Fruit fly (Drosophila melanogaster) whole organism, embryonic: ENCODE data around the gene CG34348.

Experiments used
- CG11695 ChIP-seq: fragments of 200-800 bp; sonication (Bioruptor generic); IDR thresholded peaks from 3 replicates; pipeline ENCODE4 v1.3.6; 2022; ENCODE audit warnings: missing biosample characterization, missing genetic modification characterization
- CG13296 ChIP-seq: fragments of 200-800 bp; sonication (Bioruptor generic); optimal IDR thresholded peaks from 3 replicates; lab custom pipeline; 2018; ENCODE audit warnings: missing biosample characterization, mild to moderate bottlenecking, missing genetic modification characterization
- CG13624 ChIP-seq: fragments of 200-800 bp; sonication (Bioruptor generic); optimal IDR thresholded peaks from 2 replicates; lab custom pipeline; 2016; ENCODE audit warnings: missing biosample characterization, missing genetic modification characterization
- CG14667 ChIP-seq: fragments of 200-800 bp; sonication (Bioruptor generic); IDR thresholded peaks from 2 replicates; pipeline ENCODE4 v1.3.6; 2022; ENCODE audit warnings: missing biosample characterization, missing genetic modification characterization
- CG15479 ChIP-seq: fragments of 200-800 bp; sonication (Bioruptor generic); optimal IDR thresholded peaks from 3 replicates; lab custom pipeline; 2019; ENCODE audit warnings: missing biosample characterization, mild to moderate bottlenecking, missing genetic modification characterization, moderate library complexity
- CG17328 ChIP-seq: fragments of 200-800 bp; sonication (Bioruptor generic); IDR thresholded peaks from 2 replicates; pipeline ENCODE4 v1.3.6; 2022; ENCODE audit warnings: missing biosample characterization, missing genetic modification characterization
- CG1832 ChIP-seq: fragments of 200-800 bp; sonication (Bioruptor generic); optimal IDR thresholded peaks from 2 replicates; lab custom pipeline; 2017; ENCODE audit warnings: missing biosample characterization, mild to moderate bottlenecking, missing genetic modification characterization, inconsistent platforms
- CG18764 ChIP-seq: fragments of 200-800 bp; sonication (Bioruptor generic); optimal IDR thresholded peaks from 3 replicates; lab custom pipeline; 2016; ENCODE audit warnings: missing biosample characterization, missing genetic modification characterization
- CG2202 ChIP-seq: fragments of 200-800 bp; sonication (Bioruptor generic); optimal IDR thresholded peaks from 2 replicates; lab custom pipeline; 2018; ENCODE audit warnings: missing biosample characterization, mild to moderate bottlenecking, missing genetic modification characterization
- CG3281 ChIP-seq: fragments of 200-800 bp; sonication (Bioruptor generic); optimal IDR thresholded peaks from 3 replicates; lab custom pipeline; 2017; ENCODE audit warnings: missing biosample characterization, mild to moderate bottlenecking, missing genetic modification characterization
- CG3847 ChIP-seq: fragments of 200-800 bp; sonication (Bioruptor generic); IDR thresholded peaks from 2 replicates; pipeline ENCODE4 v1.3.6; 2022; ENCODE audit warnings: missing biosample characterization, missing genetic modification characterization
- CG4360 ChIP-seq: fragments of 200-800 bp; sonication (Bioruptor generic); IDR thresholded peaks from 2 replicates; pipeline ENCODE4 v1.3.6; 2022; ENCODE audit warnings: missing biosample characterization, missing genetic modification characterization
- CG4730 ChIP-seq: fragments of 200-800 bp; sonication (Bioruptor generic); IDR thresholded peaks from 2 replicates; pipeline ENCODE4 v1.3.6; 2022; ENCODE audit warnings: missing biosample characterization, missing genetic modification characterization
- CG5245 ChIP-seq: fragments of 200-800 bp; sonication (Bioruptor generic); optimal IDR thresholded peaks from 3 replicates; lab custom pipeline; 2016; ENCODE audit warnings: missing biosample characterization, missing genetic modification characterization
- CG5953 ChIP-seq: fragments of 200-800 bp; sonication (Bioruptor generic); IDR thresholded peaks from 2 replicates; pipeline ENCODE4 v1.3.6; 2022; ENCODE audit warnings: missing biosample characterization, missing genetic modification characterization
- CG6791 ChIP-seq: fragments of 200-800 bp; sonication (Bioruptor generic); IDR thresholded peaks from 3 replicates; pipeline ENCODE4 v1.3.6; 2022; ENCODE audit warnings: missing biosample characterization, missing genetic modification characterization; ENCODE audit not compliant: partially characterized antibody
- CG7271 ChIP-seq: fragments of 200-800 bp; sonication (Bioruptor generic); optimal IDR thresholded peaks from 2 replicates; lab custom pipeline; 2018; ENCODE audit warnings: missing biosample characterization, mild to moderate bottlenecking, missing genetic modification characterization, moderate library complexity
- CG8281 ChIP-seq: fragments of 200-800 bp; sonication (Bioruptor generic); optimal IDR thresholded peaks from 2 replicates; lab custom pipeline; 2018; ENCODE audit warnings: missing biosample characterization, mild to moderate bottlenecking, missing genetic modification characterization, moderate library complexity
- CG8478 ChIP-seq: fragments of >200 bp; optimal IDR thresholded peaks from 2 replicates; lab custom pipeline; 2018
- CrebB ChIP-seq: fragments of 200-800 bp; sonication (Bioruptor generic); optimal IDR thresholded peaks from 3 replicates; lab custom pipeline; 2018; ENCODE audit warnings: missing biosample characterization, mild to moderate bottlenecking, missing genetic modification characterization
- Dfd ChIP-seq, 2 experiments: fragments of >200 bp; optimal IDR thresholded peaks; 2 replicates each; lab custom pipeline; 2017; ENCODE audit warnings: missing biosample characterization in 2 of 2, missing genetic modification characterization in 2 of 2
- Drgx ChIP-seq: fragments of 200-800 bp; sonication (Bioruptor generic); IDR thresholded peaks from 2 replicates; pipeline ENCODE4 v1.3.6; 2022; ENCODE audit warnings: missing biosample characterization, missing genetic modification characterization
- Ets97D ChIP-seq: fragments of 200-800 bp; sonication (Bioruptor generic); optimal IDR thresholded peaks from 3 replicates; lab custom pipeline; 2016; ENCODE audit warnings: missing biosample characterization, missing genetic modification characterization
- GATAe ChIP-seq: fragments of 200-800 bp; sonication (Bioruptor generic); conservative IDR thresholded peaks from 2 replicates; pipeline ENCODE4 v1.3.6; 2022; ENCODE audit warnings: missing biosample characterization, missing genetic modification characterization
- Neu2 ChIP-seq: fragments of 200-800 bp; sonication (Bioruptor generic); optimal IDR thresholded peaks from 3 replicates; lab custom pipeline; 2016; ENCODE audit warnings: missing biosample characterization, missing genetic modification characterization, borderline replicate concordance
- NfI ChIP-seq: fragments of 200-800 bp; sonication (Bioruptor generic); optimal IDR thresholded peaks from 3 replicates; lab custom pipeline; 2018; ENCODE audit warnings: missing biosample characterization, mild to moderate bottlenecking, missing genetic modification characterization, moderate library complexity
- Sox102F ChIP-seq: fragments of 200-800 bp; sonication (Bioruptor generic); optimal IDR thresholded peaks from 2 replicates; lab custom pipeline; 2018; ENCODE audit warnings: missing biosample characterization, mild to moderate bottlenecking, missing genetic modification characterization, moderate library complexity
- Xbp1 ChIP-seq: fragments of 200-800 bp; sonication (Bioruptor generic); optimal IDR thresholded peaks from 3 replicates; lab custom pipeline; 2016; ENCODE audit warnings: missing biosample characterization, mild to moderate bottlenecking, missing genetic modification characterization
- ab ChIP-seq: fragments of 200-800 bp; sonication (Bioruptor generic); optimal IDR thresholded peaks from 2 replicates; lab custom pipeline; 2016; ENCODE audit warnings: missing biosample characterization, missing genetic modification characterization
- amos ChIP-seq: fragments of 200-800 bp; sonication (Bioruptor generic); IDR thresholded peaks from 2 replicates; pipeline ENCODE4 v1.3.6; 2022; ENCODE audit warnings: missing biosample characterization, missing genetic modification characterization; ENCODE audit not compliant: partially characterized antibody
- ash1 ChIP-seq: fragments of 200-800 bp; sonication (Bioruptor generic); optimal IDR thresholded peaks from 2 replicates; lab custom pipeline; 2018; ENCODE audit warnings: missing biosample characterization, mild to moderate bottlenecking, missing genetic modification characterization
- bab2 ChIP-seq: fragments of 200-800 bp; sonication (Bioruptor generic); optimal IDR thresholded peaks from 2 replicates; lab custom pipeline; 2016; ENCODE audit warnings: missing biosample characterization, missing genetic modification characterization
- cato ChIP-seq: fragments of 200-800 bp; sonication (Bioruptor generic); optimal IDR thresholded peaks from 2 replicates; lab custom pipeline; 2016; ENCODE audit warnings: missing biosample characterization, missing genetic modification characterization, borderline replicate concordance
- ci ChIP-seq: fragments of 200-800 bp; sonication (Bioruptor generic); IDR thresholded peaks from 3 replicates; pipeline ENCODE4 v1.3.6; 2022; ENCODE audit warnings: missing biosample characterization, missing genetic modification characterization
- cwo ChIP-seq: fragments of 200-800 bp; sonication (Bioruptor generic); optimal IDR thresholded peaks from 3 replicates; lab custom pipeline; 2017; ENCODE audit warnings: missing biosample characterization, missing genetic modification characterization, mild to moderate bottlenecking, moderate library complexity, missing genetic modification reagents
- esg ChIP-seq: fragments of 200-800 bp; sonication (Bioruptor generic); conservative IDR thresholded peaks from 2 replicates; pipeline ENCODE4 v1.3.6; 2022; ENCODE audit warnings: missing biosample characterization, missing genetic modification characterization
- fru ChIP-seq: fragments of >200 bp; optimal IDR thresholded peaks from 2 replicates; lab custom pipeline; 2017
- gem ChIP-seq: fragments of 200-800 bp; sonication (Bioruptor generic); optimal IDR thresholded peaks from 2 replicates; lab custom pipeline; 2019; ENCODE audit warnings: missing biosample characterization, mild to moderate bottlenecking, missing genetic modification characterization, moderate library complexity
- ind ChIP-seq: fragments of 200-800 bp; sonication (Bioruptor generic); optimal IDR thresholded peaks from 3 replicates; lab custom pipeline; 2016; ENCODE audit warnings: missing biosample characterization, missing genetic modification characterization
- ken ChIP-seq: fragments of 200-800 bp; sonication (Bioruptor generic); IDR thresholded peaks from 3 replicates; pipeline ENCODE4 v1.3.6; 2022; ENCODE audit warnings: missing biosample characterization, missing genetic modification characterization
- lab ChIP-seq: fragments of 200-800 bp; sonication (Bioruptor generic); optimal IDR thresholded peaks from 3 replicates; lab custom pipeline; 2017; ENCODE audit warnings: missing biosample characterization, missing genetic modification characterization, mild to moderate bottlenecking, moderate library complexity, missing genetic modification reagents
- lilli ChIP-seq: fragments of 200-800 bp; sonication (Bioruptor generic); optimal IDR thresholded peaks from 3 replicates; lab custom pipeline; 2016; ENCODE audit warnings: missing biosample characterization, missing genetic modification characterization
- pb ChIP-seq: fragments of 200-800 bp; sonication (Bioruptor generic); optimal IDR thresholded peaks from 3 replicates; lab custom pipeline; 2016; ENCODE audit warnings: missing biosample characterization, missing genetic modification characterization
- sd ChIP-seq: fragments of 200-800 bp; sonication (Bioruptor generic); optimal IDR thresholded peaks from 3 replicates; lab custom pipeline; 2018; ENCODE audit warnings: missing biosample characterization, mild to moderate bottlenecking, missing genetic modification characterization, moderate library complexity
- sens-2 ChIP-seq: fragments of 200-800 bp; sonication (Bioruptor generic); IDR thresholded peaks from 2 replicates; pipeline ENCODE4 v1.3.6; 2022; ENCODE audit warnings: missing biosample characterization, missing genetic modification characterization
- sna ChIP-seq: fragments of 200-800 bp; sonication (Bioruptor generic); IDR thresholded peaks from 2 replicates; pipeline ENCODE4 v1.3.6; 2022; ENCODE audit warnings: missing biosample characterization, missing genetic modification characterization; ENCODE audit not compliant: partially characterized antibody
- sr ChIP-seq: fragments of 200-800 bp; sonication (Bioruptor generic); IDR thresholded peaks from 3 replicates; pipeline ENCODE4 v1.3.6; 2022; ENCODE audit warnings: missing biosample characterization, missing genetic modification characterization
- tio ChIP-seq: fragments of 200-800 bp; sonication (Bioruptor generic); optimal IDR thresholded peaks from 2 replicates; lab custom pipeline; 2017; ENCODE audit warnings: missing biosample characterization, missing genetic modification characterization, inconsistent platforms
- tll ChIP-seq, 2 experiments: fragments of 200-800 bp in 1 of 2; fragments of >200 bp in 1 of 2; sonication (Bioruptor generic) in 1 of 2; optimal IDR thresholded peaks; 2 replicates each; lab custom pipeline; 2017 to 2019; ENCODE audit warnings: missing biosample characterization in 2 of 2, missing genetic modification characterization in 2 of 2, mild to moderate bottlenecking in 1 of 2, moderate library complexity in 1 of 2
- toy ChIP-seq: fragments of 200-800 bp; sonication (Bioruptor generic); IDR thresholded peaks from 2 replicates; pipeline ENCODE4 v1.3.6; 2022; ENCODE audit warnings: missing biosample characterization, missing genetic modification characterization
- usp ChIP-seq: fragments of >200 bp; optimal IDR thresholded peaks from 2 replicates; lab custom pipeline; 2017; ENCODE audit warnings: missing biosample characterization, missing genetic modification characterization

Gene CG34348

dm6 chrX:11326213-11326731, 13.4 kb upstream of the CG34348 start (continued):
- TF ChIP-seq CG1832 (GFP tag; lab: Kevin White, UChicago) (no peak), ci (GFP tag; lab: Robert Waterston, UW) (peak; percentile 69; the same call in 2 of the 3 replicates), CG11695 (GFP tag; lab: Robert Waterston, UW) (peak; percentile 82), toy (GFP tag; lab: Robert Waterston, UW) (no peak), lab (GFP tag; lab: Kevin White, UChicago) (peak; percentile 85), CG13296 (GFP tag; lab: Kevin White, UChicago) (peak; percentile 64), usp (no peak), NfI (GFP tag; lab: Kevin White, UChicago) (peak; percentile 62), ab (GFP tag; lab: Kevin White, UChicago) (no peak), sd (tag; lab: Kevin White, UChicago) (peak; percentile 79), sna (no peak), Ets97D (GFP tag; lab: Kevin White, UChicago) (no peak), CG5953 (no peak), gem (peak; percentile 82), CG14667 (GFP tag; lab: Robert Waterston, UW) (peak; percentile 40; the same call in 1 of the 2 replicates), CG15479 (GFP tag; lab: Kevin White, UChicago) (no peak), lilli (peak; percentile 75), ash1 (GFP tag; lab: Kevin White, UChicago) (no peak), Xbp1 (GFP tag; lab: Kevin White, UChicago) (peak; percentile 68), amos (GFP tag; lab: Robert Waterston, UW) (no peak; the same call in 1 of the 2 replicates), tll (GFP tag; optimal IDR thresholded peaks at IDR 0.05; lab: Kevin White, UChicago) (no peak), Sox102F (GFP tag; lab: Kevin White, UChicago) (peak; percentile 61), CG18764 (peak; percentile 44), ken (GFP tag; lab: Robert Waterston, UW) (no peak; the same call in 2 of the 3 replicates), tio (peak; percentile 66), ind (GFP tag; lab: Kevin White, UChicago) (peak; percentile 58), CG4360 (GFP tag; lab: Robert Waterston, UW) (no peak), sens-2 (GFP tag; lab: Robert Waterston, UW) (no peak), pb (GFP tag; lab: Kevin White, UChicago) (peak; percentile 47), esg (peak; percentile 67), CG17328 (GFP tag; lab: Robert Waterston, UW) (peak; percentile 47), CG8281 (peak; percentile 26), fru (lab: Kevin White, UChicago) (no peak), cwo (GFP tag; lab: Kevin White, UChicago) (peak; percentile 61), CG6791 (GFP tag; lab: Robert Waterston, UW) (no peak), CG2202 (tag; lab: Kevin White, UChicago) (peak; percentile 2), CrebB (tag; lab: Kevin White, UChicago) (peak; percentile 65), CG3281 (GFP tag; lab: Kevin White, UChicago) (peak; percentile 65), cato (GFP tag; lab: Kevin White, UChicago) (peak; percentile 17), bab2 (GFP tag; lab: Kevin White, UChicago) (peak; percentile 57), GATAe (GFP tag; lab: Robert Waterston, UW) (no peak), Neu2 (GFP tag; lab: Kevin White, UChicago) (no peak), CG5245 (peak; percentile 11), CG3847 (no peak; the same call in 1 of the 2 replicates), Dfd (GFP tag; optimal IDR thresholded peaks at IDR 0.05; lab: Kevin White, UChicago) (no peak), CG4730 (no peak), CG13624 (GFP tag; lab: Kevin White, UChicago) (peak; percentile 73), CG8478 (lab: Kevin White, UChicago) (no peak), Drgx (GFP tag; lab: Robert Waterston, UW) (peak; percentile 62), sr (GFP tag; lab: Robert Waterston, UW) (no peak), CG7271 (tag; lab: Kevin White, UChicago) (no peak)
